Worm (Caenorhabditis elegans): ENCODE measurements around the gene C17E7.13.

- no peak for TF ChIP-seq T22C8.4 (GFP tag; IDR thresholded peaks at IDR 0.05)
- no peak for TF ChIP-seq ztf-23 (GFP tag; IDR thresholded peaks at IDR 0.05)
- TF ChIP-seq med-1 (GFP tag; optimal IDR thresholded peaks at IDR 0.05; ENCODE audit: insufficient read depth) = no peak
These were observed 47.6 kb downstream of the C17E7.13 start for ce11 chrV:3841462-3841861.
